Fruit fly (Drosophila melanogaster): ENCODE data around the gene CG4438.

CG4438 gene

dm6 chr2L:9430992-9431602 lies 33.3 kb upstream of the CG4438 start, which contains the start of the genes FucTB and scat (continued):
- TF ChIP-seq vri (GFP tag; optimal IDR thresholded peaks at IDR 0.05): peak; percentile 60
- peak; percentile 68 for TF ChIP-seq spab (GFP tag; optimal IDR thresholded peaks at IDR 0.05)
- peak; percentile 31 for TF ChIP-seq CG9139 (GFP tag; optimal IDR thresholded peaks at IDR 0.05)
- peak; percentile 86 for TF ChIP-seq CG34406 (GFP tag; optimal IDR thresholded peaks at IDR 0.05)
- peak; percentile 41 for TF ChIP-seq CG16779 (tag; optimal IDR thresholded peaks at IDR 0.05)
- TF ChIP-seq CG4318 (GFP tag; optimal IDR thresholded peaks at IDR 0.05): peak; percentile 95
- TF ChIP-seq svp (GFP tag): peak; percentile 81
- TF ChIP-seq acj6 (GFP tag; optimal IDR thresholded peaks at IDR 0.05): peak; percentile 88
- peak; percentile 72 for TF ChIP-seq cyc (GFP tag; optimal IDR thresholded peaks at IDR 0.05)
- peak; percentile 81 for TF ChIP-seq dac (GFP tag; optimal IDR thresholded peaks at IDR 0.05)
- peak; percentile 93 for TF ChIP-seq CG32006 (GFP tag; optimal IDR thresholded peaks at IDR 0.05)
- TF ChIP-seq CG1621 (tag; optimal IDR thresholded peaks at IDR 0.05): peak; percentile 29
- peak; percentile 71 for TF ChIP-seq Lpt (GFP tag; optimal IDR thresholded peaks at IDR 0.05)
- TF ChIP-seq CG6276 (GFP tag; optimal IDR thresholded peaks at IDR 0.05): no peak
- peak; percentile 84 for TF ChIP-seq Sox15 (GFP tag; optimal IDR thresholded peaks at IDR 0.05)
- peak; percentile 44 for TF ChIP-seq CG7368 (GFP tag; optimal IDR thresholded peaks at IDR 0.05)
- peak; percentile 58 to 87 for TF ChIP-seq salr (GFP tag; optimal IDR thresholded peaks at IDR 0.05)
- TF ChIP-seq CG8119 (GFP tag; IDR thresholded peaks at IDR 0.05): peak; percentile 77
- peak; percentile 76 for TF ChIP-seq CG31627 (GFP tag; optimal IDR thresholded peaks at IDR 0.05)
- TF ChIP-seq Smox (GFP tag; optimal IDR thresholded peaks at IDR 0.05): peak; percentile 70
- TF ChIP-seq net (GFP tag; optimal IDR thresholded peaks at IDR 0.05): peak; percentile 49
- TF ChIP-seq fkh (GFP tag; optimal IDR thresholded peaks at IDR 0.05): peak; percentile 50
- TF ChIP-seq CG11294 (GFP tag; IDR thresholded peaks at IDR 0.05): peak; percentile 81
- peak; percentile 75 for TF ChIP-seq pdm3 (GFP tag; optimal IDR thresholded peaks at IDR 0.05)
- peak; percentile 77 for TF ChIP-seq dsx (GFP tag; optimal IDR thresholded peaks at IDR 0.05; ENCODE audit: poor library complexity, severe bottlenecking)
- TF ChIP-seq CG10669 (GFP tag; optimal IDR thresholded peaks at IDR 0.05): peak; percentile 76
- peak; percentile 67 for TF ChIP-seq Blimp-1 (GFP tag; optimal IDR thresholded peaks at IDR 0.05)
- peak; percentile 74 for TF ChIP-seq Hr39 (GFP tag; optimal IDR thresholded peaks at IDR 0.05)
- peak; percentile 82; the same call in 2 of the 3 replicates for TF ChIP-seq eg (GFP tag; IDR thresholded peaks at IDR 0.05)
- TF ChIP-seq Hr4 (GFP tag; optimal IDR thresholded peaks at IDR 0.05): peak; percentile 72
- peak; percentile 96 for TF ChIP-seq achi (GFP tag; optimal IDR thresholded peaks at IDR 0.05)
- peak; percentile 67 for TF ChIP-seq Ets21C (GFP tag; optimal IDR thresholded peaks at IDR 0.05)
- TF ChIP-seq CG3919 (GFP tag; optimal IDR thresholded peaks at IDR 0.05): peak; percentile 87
- peak; percentile 22 for TF ChIP-seq fd85E (GFP tag; optimal IDR thresholded peaks at IDR 0.05)
- TF ChIP-seq topi (GFP tag; optimal IDR thresholded peaks at IDR 0.05): peak; percentile 68
- peak; percentile 27 for TF ChIP-seq CG6854 (GFP tag; optimal IDR thresholded peaks at IDR 0.05)
- TF ChIP-seq Met (GFP tag; optimal IDR thresholded peaks at IDR 0.05): peak; percentile 66
- peak; percentile 79 for TF ChIP-seq lz (GFP tag; optimal IDR thresholded peaks at IDR 0.05)
- peak; percentile 61 for TF ChIP-seq fd59A (GFP tag; optimal IDR thresholded peaks at IDR 0.05)
- TF ChIP-seq esn (GFP tag; optimal IDR thresholded peaks at IDR 0.05): peak; percentile 80

dm6 chr2L:9427570-9427969 lies 29.8 kb upstream of the CG4438 start, which contains the start of gene CG42847:
Gene CG42847 (plus strand): TSS chr2L:9427870.
- TF ChIP-seq eg (GFP tag; IDR thresholded peaks at IDR 0.05) (no peak), vri (GFP tag; optimal IDR thresholded peaks at IDR 0.05) (no peak), CG10631 (GFP tag; optimal IDR thresholded peaks at IDR 0.05) (no peak)
